Worm (Caenorhabditis elegans): ENCODE results near the gene sma-1.

ce11 chrV:11853723-11854122, 45.5 kb upstream of the sma-1 start:
- no peak for TF ChIP-seq hmbx-1 (tag; optimal IDR thresholded peaks at IDR 0.05)
- no peak for TF ChIP-seq ama-1 (optimal IDR thresholded peaks at IDR 0.05)
- TF ChIP-seq tbx-37 (GFP tag; conservative IDR thresholded peaks at IDR 0.05): no peak
- TF ChIP-seq sea-1 (GFP tag; conservative IDR thresholded peaks at IDR 0.05): no peak
- no peak for TF ChIP-seq hnd-1 (tag; optimal IDR thresholded peaks at IDR 0.05)
- TF ChIP-seq B0310.2 (tag; optimal IDR thresholded peaks at IDR 0.05): no peak
- TF ChIP-seq flt-1 (GFP tag; IDR thresholded peaks at IDR 0.05): no peak
- TF ChIP-seq scrt-1 (GFP tag; IDR thresholded peaks at IDR 0.05): no peak
- TF ChIP-seq ets-7 (tag; optimal IDR thresholded peaks at IDR 0.05): no peak
- TF ChIP-seq ceh-13 (GFP tag; optimal IDR thresholded peaks at IDR 0.05): no peak
